Worm (Caenorhabditis elegans) whole organism, late embryonic: ENCODE data around the gene Y45F10B.8.

Experiments
- C08G9.2 ChIP-seq: sonication (generic microtip); optimal IDR thresholded peaks from 2 replicates; lab custom pipeline; 2016; ENCODE audit warnings: mild to moderate bottlenecking, missing genetic modification characterization, moderate library complexity, missing compliant biosample characterization
- C38D4.7 ChIP-seq: fragments of 200-800 bp; sonication (Bioruptor generic); optimal IDR thresholded peaks from 2 replicates; lab custom pipeline; 2018; ENCODE audit warnings: mild to moderate bottlenecking, missing genetic modification characterization, moderate library complexity, missing compliant biosample characterization
- ceh-19 ChIP-seq: fragments of 200-800 bp; sonication (Bioruptor generic); optimal IDR thresholded peaks from 2 replicates; lab custom pipeline; 2018; ENCODE audit warnings: mild to moderate bottlenecking, missing genetic modification characterization, missing compliant biosample characterization
- dmd-4 ChIP-seq: sonication (generic microtip); optimal IDR thresholded peaks from 2 replicates; lab custom pipeline; 2016; ENCODE audit warnings: borderline replicate concordance, missing genetic modification characterization, missing compliant biosample characterization
- fkh-10 ChIP-seq: fragments of 150-350 bp; optimal IDR thresholded peaks from 2 replicates; lab custom pipeline; 2014; ENCODE audit warnings: missing biosample characterization, missing genetic modification reagents, missing genetic modification characterization
- fkh-6 ChIP-seq: sonication (generic microtip); optimal IDR thresholded peaks from 2 replicates; lab custom pipeline; 2016; ENCODE audit warnings: missing genetic modification characterization, missing compliant biosample characterization
- nfya-1 ChIP-seq: sonication (generic microtip); optimal IDR thresholded peaks from 2 replicates; lab custom pipeline; 2017; ENCODE audit warnings: missing genetic modification characterization, mild to moderate bottlenecking, missing compliant biosample characterization, antibody characterized with exemption, moderate library complexity
- nhr-11 ChIP-seq: fragments of 150-350 bp; optimal IDR thresholded peaks from 2 replicates; lab custom pipeline; 2014; ENCODE audit warnings: missing biosample characterization, missing genetic modification characterization
- npax-4 ChIP-seq: sonication (generic microtip); optimal IDR thresholded peaks from 2 replicates; lab custom pipeline; 2016; ENCODE audit warnings: missing genetic modification characterization, missing compliant biosample characterization
- odd-2 ChIP-seq: sonication (generic microtip); optimal IDR thresholded peaks from 2 replicates; lab custom pipeline; 2017; ENCODE audit warnings: antibody characterized with exemption, mild to moderate bottlenecking, missing genetic modification characterization, missing compliant biosample characterization
- pax-1 ChIP-seq: fragments of 150-350 bp; optimal IDR thresholded peaks from 2 replicates; lab custom pipeline; 2014; ENCODE audit warnings: missing biosample characterization, missing genetic modification characterization
- rnt-1 ChIP-seq: sonication (generic microtip); optimal IDR thresholded peaks from 2 replicates; lab custom pipeline; 2016; ENCODE audit warnings: missing genetic modification characterization, missing compliant biosample characterization
- tbx-2 ChIP-seq: sonication (generic microtip); optimal IDR thresholded peaks from 2 replicates; lab custom pipeline; 2016; ENCODE audit warnings: missing genetic modification characterization, missing compliant biosample characterization
- unc-55 ChIP-seq: sonication (generic microtip); optimal IDR thresholded peaks from 2 replicates; lab custom pipeline; 2017; ENCODE audit warnings: missing biosample characterization, missing genetic modification reagents, missing genetic modification characterization

DNA sequence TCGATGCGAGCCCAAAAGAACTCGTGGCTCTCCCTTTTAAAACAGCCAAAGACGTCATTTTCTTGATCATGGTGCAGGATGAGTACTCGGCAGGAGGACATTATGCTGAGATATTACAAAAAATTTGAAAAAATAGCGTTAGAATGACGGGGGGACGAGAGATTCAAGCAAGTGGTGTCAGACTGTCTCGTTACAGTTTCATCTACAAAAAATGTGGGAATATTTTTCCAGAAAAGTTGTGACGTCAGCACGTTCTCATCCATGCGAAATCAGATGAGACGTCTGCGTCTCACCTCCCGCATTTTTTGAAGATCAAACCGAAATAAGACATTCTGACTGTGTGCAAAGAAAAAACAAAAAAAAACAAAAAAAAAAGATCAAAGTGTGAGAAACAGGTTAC is 37.9 kb downstream of the Y45F10B.8 start, which contains the start of gene rsd-2:
- no peak for TF ChIP-seq nfya-1 (tag; lab: Kevin White, UChicago)
- no peak for TF ChIP-seq npax-4
- no peak for TF ChIP-seq fkh-6 (tag; lab: Kevin White, UChicago)
- no peak for TF ChIP-seq tbx-2 (tag; lab: Kevin White, UChicago)
- TF ChIP-seq nhr-11 (tag; lab: Kevin White, UChicago): no peak
- no peak for TF ChIP-seq pax-1 (tag; lab: Kevin White, UChicago)
- TF ChIP-seq odd-2 (tag; lab: Kevin White, UChicago): no peak
- TF ChIP-seq fkh-10 (GFP tag; lab: Kevin White, UChicago): no peak
- no peak for TF ChIP-seq unc-55
- TF ChIP-seq C08G9.2 (tag; lab: Kevin White, UChicago): no peak
- TF ChIP-seq dmd-4 (tag; lab: Kevin White, UChicago): no peak
- TF ChIP-seq rnt-1 (tag; lab: Kevin White, UChicago): no peak
- no peak for TF ChIP-seq C38D4.7 (GFP tag; lab: Kevin White, UChicago)
- TF ChIP-seq ceh-19 (GFP tag; lab: Kevin White, UChicago): no peak
